Worm (Caenorhabditis elegans): ENCODE results near the gene irg-5.

irg-5 gene

DNA sequence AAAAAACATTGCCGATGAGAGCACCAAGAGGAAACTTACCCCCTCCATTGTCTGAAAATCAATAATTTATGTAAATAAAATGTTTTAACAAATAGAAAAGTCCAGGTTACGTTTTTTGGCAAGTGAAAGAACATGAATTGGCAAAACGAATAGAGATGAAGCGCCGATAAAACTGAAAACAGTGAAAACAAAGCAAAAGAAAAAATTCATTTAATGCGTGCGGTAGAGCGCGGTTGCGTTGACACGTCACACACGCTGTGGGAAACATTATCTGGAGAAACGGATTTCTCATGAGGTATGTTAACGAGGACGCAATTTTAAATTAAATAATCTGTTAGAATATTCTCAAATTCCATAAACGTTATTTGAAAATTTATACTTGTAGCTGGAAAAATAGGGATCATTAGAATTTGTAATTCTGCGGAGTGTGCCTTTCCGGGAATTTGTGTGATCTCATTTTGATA is 23.0 kb downstream of the irg-5 start, which contains the start of gene zipt-9 (continued):
- TF ChIP-seq lin-39 (tag; optimal IDR thresholded peaks at IDR 0.05) (no peak), ZK546.5 (tag; optimal IDR thresholded peaks at IDR 0.05) (no peak), mab-5 (tag; optimal IDR thresholded peaks at IDR 0.05) (no peak), nhr-6 (tag; optimal IDR thresholded peaks at IDR 0.05) (no peak), F13H6.1 (tag; optimal IDR thresholded peaks at IDR 0.05) (peak; percentile 73), ztf-4 (tag; optimal IDR thresholded peaks at IDR 0.05) (no peak), alr-1 (tag; optimal IDR thresholded peaks at IDR 0.05) (no peak), gmeb-1 (tag; optimal IDR thresholded peaks at IDR 0.05) (peak; percentile 73), nhr-77 (tag; optimal IDR thresholded peaks at IDR 0.05) (no peak), nhr-11 (tag; optimal IDR thresholded peaks at IDR 0.05) (no peak), nhr-12 (tag; optimal IDR thresholded peaks at IDR 0.05) (no peak), zag-1 (tag; optimal IDR thresholded peaks at IDR 0.05) (peak; percentile 36), unc-55 (GFP tag; optimal IDR thresholded peaks at IDR 0.05) (peak; percentile 90), egl-27 (tag; optimal IDR thresholded peaks at IDR 0.05) (peak; percentile 65), nhr-237 (tag; optimal IDR thresholded peaks at IDR 0.05) (no peak), lsy-2 (tag; optimal IDR thresholded peaks at IDR 0.05) (peak; percentile 50 to 86), nhr-23 (tag; optimal IDR thresholded peaks at IDR 0.05) (no peak), elt-1 (tag; optimal IDR thresholded peaks at IDR 0.05) (no peak)

DNA sequence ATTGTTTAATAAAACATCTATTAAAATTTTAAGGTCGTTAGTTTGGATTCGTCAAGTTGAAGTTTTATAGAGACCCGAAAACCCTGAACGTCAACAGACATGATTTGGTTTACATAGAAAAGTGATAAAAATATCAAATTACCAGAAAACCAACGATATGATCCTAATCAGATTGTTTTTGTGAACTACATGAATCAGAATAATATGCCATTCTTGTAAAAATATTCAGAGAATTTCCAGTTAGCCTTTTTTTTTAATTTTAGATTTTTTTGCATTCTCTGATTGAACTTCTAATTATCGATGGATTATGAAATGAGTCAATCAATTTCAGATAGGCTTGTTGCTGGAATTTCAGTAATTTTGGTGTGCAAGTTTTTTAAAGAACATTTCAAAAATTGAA is 27.2 kb downstream of the irg-5 start, which contains the start of gene srx-96:
TSS of gene srx-96 (plus strand) at position 301 of the 400 bp plus-strand sequence.
- no peak for TF ChIP-seq F13H6.1 (tag; optimal IDR thresholded peaks at IDR 0.05)
- no peak for TF ChIP-seq lin-39 (tag; optimal IDR thresholded peaks at IDR 0.05)
- no peak for TF ChIP-seq sma-3 (GFP tag; optimal IDR thresholded peaks at IDR 0.05)
- TF ChIP-seq ceh-82 (tag; optimal IDR thresholded peaks at IDR 0.05), result no peak
- TF ChIP-seq C34F6.9 (tag; optimal IDR thresholded peaks at IDR 0.05), result no peak

DNA sequence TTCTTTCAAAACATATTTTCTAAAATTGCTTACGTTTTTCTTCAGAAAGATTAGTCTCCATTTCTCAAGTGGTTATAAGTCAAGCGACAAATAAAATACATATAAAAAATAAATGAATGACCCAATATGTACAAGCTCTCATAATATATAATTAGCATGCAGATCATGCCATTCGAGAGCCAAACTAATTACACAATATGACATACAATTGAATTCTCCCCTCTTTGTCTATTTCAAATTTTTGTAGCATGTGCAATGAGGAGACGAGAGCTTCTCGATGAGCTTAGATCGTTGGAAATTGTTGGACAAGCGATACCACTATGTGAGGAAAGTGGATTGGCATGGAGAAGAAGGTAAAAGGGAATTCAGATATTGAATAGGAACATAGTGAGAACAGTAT is 31.0 kb downstream of the irg-5 start, which contains the start of gene hlh-34:
TSS of gene hlh-34 (minus strand) at position 101 of the 400 bp plus-strand sequence.
- no peak for TF ChIP-seq nhr-6 (tag; optimal IDR thresholded peaks at IDR 0.05)
- TF ChIP-seq lsy-2 (tag; optimal IDR thresholded peaks at IDR 0.05), result no peak
- TF ChIP-seq nhr-11 (tag; optimal IDR thresholded peaks at IDR 0.05), result no peak

DNA sequence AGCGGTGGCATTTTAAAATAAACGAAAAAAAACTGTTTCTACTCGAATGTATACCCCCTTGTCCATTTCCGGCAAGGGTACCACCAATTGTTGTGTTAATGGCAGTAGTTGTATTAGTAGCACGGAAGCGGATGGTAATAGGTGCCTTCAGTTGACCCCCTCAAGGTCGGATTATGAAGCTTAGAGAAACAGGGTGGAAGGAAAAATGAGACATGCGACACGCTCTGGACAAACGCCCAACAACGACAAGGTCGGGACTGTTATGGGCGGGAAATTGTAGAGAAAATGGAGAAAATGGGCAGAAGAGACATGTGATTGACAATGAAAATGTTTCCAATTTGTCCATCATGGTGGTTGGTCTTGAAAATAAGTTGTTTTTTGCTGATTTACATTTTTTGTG is 34.3 kb downstream of the irg-5 start, which contains the start of gene T01D3.3:
TSS of gene T01D3.3 (plus strand) at position 312 of the 400 bp plus-strand sequence.
- no peak for TF ChIP-seq crh-2 (tag; optimal IDR thresholded peaks at IDR 0.05)
- TF ChIP-seq mbf-1 (tag; optimal IDR thresholded peaks at IDR 0.05), result no peak
- TF ChIP-seq unc-62 (GFP tag; optimal IDR thresholded peaks at IDR 0.05), result no peak
- TF ChIP-seq blmp-1 (tag; optimal IDR thresholded peaks at IDR 0.05; ENCODE audit: insufficient read depth), result no peak
- no peak for TF ChIP-seq lin-39 (tag; optimal IDR thresholded peaks at IDR 0.05)
- TF ChIP-seq sem-4 (tag; optimal IDR thresholded peaks at IDR 0.05), result peak; percentile 37
- no peak for TF ChIP-seq Y55F3AM.14 (GFP tag; optimal IDR thresholded peaks at IDR 0.05)
- peak; percentile 74 for TF ChIP-seq nhr-129 (tag; optimal IDR thresholded peaks at IDR 0.05)
- TF ChIP-seq nhr-25 (tag; optimal IDR thresholded peaks at IDR 0.05), result peak; percentile 91
- no peak for TF ChIP-seq nhr-21 (tag; optimal IDR thresholded peaks at IDR 0.05)
- no peak for TF ChIP-seq mdl-1 (tag; optimal IDR thresholded peaks at IDR 0.05)
- no peak for TF ChIP-seq unc-55 (GFP tag; optimal IDR thresholded peaks at IDR 0.05)

DNA sequence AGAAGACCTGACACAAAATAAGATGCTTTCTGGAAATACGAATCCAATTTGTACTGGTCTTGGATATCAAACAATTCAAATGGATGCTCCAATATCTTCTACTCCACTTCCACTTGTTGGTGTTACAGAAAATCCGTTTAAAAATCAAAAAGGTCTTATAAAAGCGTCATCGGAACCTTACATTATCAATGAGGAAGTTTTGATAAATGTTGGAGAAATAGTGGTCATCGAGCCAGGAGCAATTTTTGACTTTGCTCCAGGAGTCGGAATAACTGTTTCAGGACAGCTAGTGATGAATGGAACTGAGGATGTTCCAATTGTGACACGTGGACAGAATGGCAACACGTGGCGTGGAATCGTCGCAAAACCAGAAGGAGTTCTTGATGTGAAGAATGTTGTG is 44.2 kb downstream of the irg-5 start:
- no peak for TF ChIP-seq ztf-1 (GFP tag; conservative IDR thresholded peaks at IDR 0.05)
- no peak for TF ChIP-seq crh-2 (tag; optimal IDR thresholded peaks at IDR 0.05)
- TF ChIP-seq ZK546.5 (tag; optimal IDR thresholded peaks at IDR 0.05), result no peak
- no peak for TF ChIP-seq Y55F3AM.14 (GFP tag; optimal IDR thresholded peaks at IDR 0.05)
- TF ChIP-seq unc-39 (tag; optimal IDR thresholded peaks at IDR 0.05), result no peak
- TF ChIP-seq ztf-11 (tag; optimal IDR thresholded peaks at IDR 0.05), result no peak
- no peak for TF ChIP-seq egl-27 (tag; optimal IDR thresholded peaks at IDR 0.05)
- no peak for TF ChIP-seq alr-1 (tag; optimal IDR thresholded peaks at IDR 0.05)
- no peak for TF ChIP-seq nhr-6 (tag; optimal IDR thresholded peaks at IDR 0.05)
- TF ChIP-seq elt-1 (tag; optimal IDR thresholded peaks at IDR 0.05), result no peak
- no peak for TF ChIP-seq ceh-82 (tag; optimal IDR thresholded peaks at IDR 0.05)
- no peak for TF ChIP-seq nhr-129 (tag; optimal IDR thresholded peaks at IDR 0.05)
- TF ChIP-seq unc-55 (GFP tag; optimal IDR thresholded peaks at IDR 0.05), result no peak
- no peak for TF ChIP-seq skn-1 (tag; optimal IDR thresholded peaks at IDR 0.05)
